In the genomic region with DNA sequence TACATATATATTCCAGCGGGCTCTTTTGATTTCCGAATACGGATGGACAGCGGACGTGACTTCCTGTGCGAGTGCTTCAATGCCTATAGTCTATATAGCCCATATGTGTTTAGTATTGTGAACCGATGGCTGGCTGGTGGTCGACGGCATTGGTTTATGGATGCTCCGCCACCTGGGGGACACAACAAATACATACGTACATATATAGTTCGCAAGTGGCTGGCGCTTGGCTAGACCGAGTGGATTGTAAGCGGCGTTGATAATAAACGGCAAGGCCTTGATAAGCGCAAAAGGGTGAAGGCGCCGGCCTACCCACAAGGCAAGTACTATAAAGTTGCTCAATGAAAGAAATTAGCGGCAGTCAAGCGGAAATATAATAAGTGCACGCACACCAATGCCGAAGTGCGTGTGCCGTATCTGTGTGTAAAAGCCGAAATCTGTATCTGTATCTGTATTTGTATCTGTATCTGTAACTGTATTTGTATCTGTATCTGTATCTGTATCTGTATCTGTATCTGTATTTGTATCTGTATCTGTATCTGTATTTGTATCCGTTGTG, we compare ENCODE assay signal across 1 fruit fly cellular context.
TF ChIP-seq lines count a peak whose summit lies in the region.

No protein-coding gene starts in this region.

TF ChIP-seq in whole organism, embryonic, 481 proteins besides CTCF, POLR2A, EP300 and RAD21 (continued from another document):
- TF ChIP-seq Eip74EF (GFP tag; optimal IDR thresholded peaks at IDR 0.05; lab: Kevin White, UChicago) (peak in 1 of 2 experiments; percentile 10), ERR (GFP tag; optimal IDR thresholded peaks at IDR 0.05; lab: Kevin White, UChicago) (no peak), Elba2 (GFP tag; optimal IDR thresholded peaks at IDR 0.05; lab: Kevin White, UChicago) (no peak), CG8388 (GFP tag; optimal IDR thresholded peaks at IDR 0.05; lab: Kevin White, UChicago) (no peak), CG31388 (GFP tag; optimal IDR thresholded peaks at IDR 0.05; lab: Kevin White, UChicago) (no peak), eyg (GFP tag; optimal IDR thresholded peaks at IDR 0.05; lab: Kevin White, UChicago) (no peak), HLH54F (GFP tag; optimal IDR thresholded peaks at IDR 0.05; lab: Kevin White, UChicago) (no peak), CG14014 (GFP tag; IDR thresholded peaks at IDR 0.05; lab: Robert Waterston, UW) (0 out of 2 replicates have a peak, but pooled peaks have one; percentile 20), pho (GFP tag; optimal IDR thresholded peaks at IDR 0.05; lab: Kevin White, UChicago) (no peak), CG11456 (GFP tag; IDR thresholded peaks at IDR 0.05; lab: Robert Waterston, UW) (no peak), HmgZ (tag; optimal IDR thresholded peaks at IDR 0.05; lab: Kevin White, UChicago) (peak; percentile 9), sug (tag; optimal IDR thresholded peaks at IDR 0.05; lab: Kevin White, UChicago) (peak; percentile 93)
